Fruit fly (Drosophila melanogaster) whole organism, embryonic: ENCODE results near the gene CG13893.

Experiments used
- Adf1 ChIP-seq: fragments of 200-800 bp; sonication (Bioruptor generic); IDR thresholded peaks from 2 replicates; pipeline ENCODE4 v1.3.6; 2022; ENCODE audit warnings: missing biosample characterization, missing genetic modification characterization
- Atf6 ChIP-seq: fragments of 200-800 bp; sonication (Bioruptor generic); IDR thresholded peaks from 2 replicates; pipeline ENCODE4 v1.3.6; 2022; ENCODE audit warnings: missing biosample characterization, missing genetic modification characterization
- CG10147 ChIP-seq: fragments of 200-800 bp; sonication (Bioruptor generic); optimal IDR thresholded peaks from 2 replicates; lab custom pipeline; 2019; ENCODE audit warnings: missing biosample characterization, mild to moderate bottlenecking, missing genetic modification characterization, moderate library complexity
- CG10366 ChIP-seq: fragments of 200-800 bp; sonication (Bioruptor generic); IDR thresholded peaks from 2 replicates; pipeline ENCODE4 v1.3.6; 2022; ENCODE audit warnings: missing biosample characterization, missing genetic modification characterization
- CG12155 ChIP-seq: fragments of 200-800 bp; sonication (Bioruptor generic); optimal IDR thresholded peaks from 3 replicates; lab custom pipeline; 2016; ENCODE audit warnings: missing biosample characterization, missing genetic modification characterization
- CG12219 ChIP-seq: fragments of 200-800 bp; sonication (Bioruptor generic); optimal IDR thresholded peaks from 3 replicates; lab custom pipeline; 2018; ENCODE audit warnings: missing biosample characterization, mild to moderate bottlenecking, missing genetic modification characterization
- CG12769 ChIP-seq: fragments of 200-800 bp; sonication (Bioruptor generic); optimal IDR thresholded peaks from 2 replicates; lab custom pipeline; 2019; ENCODE audit warnings: missing biosample characterization, mild to moderate bottlenecking, missing genetic modification characterization, moderate library complexity
- CG13775 ChIP-seq: fragments of 200-800 bp; sonication (Bioruptor generic); optimal IDR thresholded peaks from 3 replicates; lab custom pipeline; 2017; ENCODE audit warnings: missing biosample characterization, mild to moderate bottlenecking, missing genetic modification characterization
- CG15696 ChIP-seq: fragments of 200-800 bp; sonication (Bioruptor generic); optimal IDR thresholded peaks from 2 replicates; lab custom pipeline; 2019; ENCODE audit warnings: missing biosample characterization, mild to moderate bottlenecking, missing genetic modification characterization, moderate library complexity
- CG1602 ChIP-seq: fragments of 200-800 bp; sonication (Bioruptor generic); optimal IDR thresholded peaks from 3 replicates; lab custom pipeline; 2016; ENCODE audit warnings: missing biosample characterization, missing genetic modification characterization
- CG2202 ChIP-seq: fragments of 200-800 bp; sonication (Bioruptor generic); optimal IDR thresholded peaks from 2 replicates; lab custom pipeline; 2018; ENCODE audit warnings: missing biosample characterization, mild to moderate bottlenecking, missing genetic modification characterization
- CG30403 ChIP-seq: fragments of 200-800 bp; sonication (Bioruptor generic); optimal IDR thresholded peaks from 3 replicates; lab custom pipeline; 2016; ENCODE audit warnings: missing biosample characterization, missing genetic modification characterization
- CG31224 ChIP-seq: fragments of 200-800 bp; sonication (Bioruptor generic); IDR thresholded peaks from 2 replicates; pipeline ENCODE4 v1.3.6; 2022; ENCODE audit warnings: missing biosample characterization, missing genetic modification characterization
- CG4360 ChIP-seq: fragments of 200-800 bp; sonication (Bioruptor generic); IDR thresholded peaks from 2 replicates; pipeline ENCODE4 v1.3.6; 2022; ENCODE audit warnings: missing biosample characterization, missing genetic modification characterization
- CG5245 ChIP-seq: fragments of 200-800 bp; sonication (Bioruptor generic); optimal IDR thresholded peaks from 3 replicates; lab custom pipeline; 2016; ENCODE audit warnings: missing biosample characterization, missing genetic modification characterization
- CG6689 ChIP-seq: fragments of 200-800 bp; sonication (Bioruptor generic); IDR thresholded peaks from 2 replicates; pipeline ENCODE4 v1.3.6; 2022; ENCODE audit warnings: missing biosample characterization, missing genetic modification characterization
- CG6854 ChIP-seq: fragments of 200-800 bp; sonication (Bioruptor generic); optimal IDR thresholded peaks from 3 replicates; lab custom pipeline; 2017; ENCODE audit warnings: missing biosample characterization, mild to moderate bottlenecking, missing genetic modification characterization
- CG7839 ChIP-seq: fragments of 200-800 bp; sonication (Bioruptor generic); optimal IDR thresholded peaks from 3 replicates; lab custom pipeline; 2018; ENCODE audit warnings: missing biosample characterization, mild to moderate bottlenecking, missing genetic modification characterization, moderate library complexity
- CG8290 ChIP-seq, 3 experiments: fragments of 200-800 bp; sonication (Bioruptor generic); optimal IDR thresholded peaks; 2 replicates each; lab custom pipeline; 2016 to 2019; ENCODE audit warnings: missing biosample characterization in 3 of 3, missing genetic modification characterization in 3 of 3, mild to moderate bottlenecking in 2 of 3, moderate library complexity in 1 of 3
- CG9727 ChIP-seq: fragments of 200-800 bp; sonication (Bioruptor generic); optimal IDR thresholded peaks from 3 replicates; lab custom pipeline; 2017; ENCODE audit warnings: missing biosample characterization, mild to moderate bottlenecking, missing genetic modification characterization
- CkIIα-i1 ChIP-seq: fragments of 200-800 bp; sonication (Bioruptor generic); IDR thresholded peaks from 2 replicates; pipeline ENCODE4 v1.3.6; 2022; ENCODE audit warnings: missing biosample characterization, missing genetic modification characterization
- CrebB ChIP-seq: fragments of 200-800 bp; sonication (Bioruptor generic); optimal IDR thresholded peaks from 3 replicates; lab custom pipeline; 2018; ENCODE audit warnings: missing biosample characterization, mild to moderate bottlenecking, missing genetic modification characterization
- Dek ChIP-seq: fragments of 200-800 bp; sonication (Bioruptor generic); optimal IDR thresholded peaks from 3 replicates; lab custom pipeline; 2019; ENCODE audit warnings: missing biosample characterization, mild to moderate bottlenecking, missing genetic modification characterization, moderate library complexity
- Dip2 ChIP-seq: fragments of 200-800 bp; sonication (Bioruptor generic); IDR thresholded peaks from 2 replicates; pipeline ENCODE4 v1.3.6; 2022; ENCODE audit warnings: missing biosample characterization, missing genetic modification characterization
- Dp ChIP-seq: fragments of 200-800 bp; sonication (Bioruptor generic); optimal IDR thresholded peaks from 2 replicates; lab custom pipeline; 2018; ENCODE audit warnings: missing biosample characterization, mild to moderate bottlenecking, missing genetic modification characterization, moderate library complexity
- Ets65A ChIP-seq: fragments of 200-800 bp; sonication (Bioruptor generic); peaks from one replicate; lab custom pipeline; 2016; ENCODE audit warnings: missing biosample characterization, missing genetic modification characterization
- Fer1 ChIP-seq: fragments of 200-800 bp; sonication (Bioruptor generic); optimal IDR thresholded peaks from 2 replicates; lab custom pipeline; 2017; ENCODE audit warnings: missing biosample characterization, mild to moderate bottlenecking, missing genetic modification characterization
- NC2α ChIP-seq: fragments of 200-800 bp; sonication (Bioruptor generic); optimal IDR thresholded peaks from 2 replicates; lab custom pipeline; 2016; ENCODE audit warnings: missing biosample characterization, missing genetic modification characterization
- PHDP ChIP-seq: fragments of 200-800 bp; sonication (Bioruptor generic); optimal IDR thresholded peaks from 3 replicates; lab custom pipeline; 2018; ENCODE audit warnings: missing biosample characterization, mild to moderate bottlenecking, missing genetic modification characterization, moderate library complexity
- Sry-β ChIP-seq: fragments of 200-800 bp; sonication (Bioruptor generic); optimal IDR thresholded peaks from 2 replicates; lab custom pipeline; 2018; ENCODE audit warnings: missing biosample characterization, mild to moderate bottlenecking, missing genetic modification characterization, moderate library complexity
- Trl ChIP-seq, 3 experiments: fragments of >200 bp in 2 of 3; fragments of 200-800 bp in 1 of 3; sonication (Bioruptor generic) in 1 of 3; optimal IDR thresholded peaks; 2 replicates in 1 of 3; 3 replicates in 2 of 3; lab custom pipeline; 2016 to 2017; ENCODE audit warnings: missing biosample characterization in 1 of 3, missing genetic modification characterization in 1 of 3
- Vsx1 ChIP-seq: fragments of 200-800 bp; sonication (Bioruptor generic); optimal IDR thresholded peaks from 2 replicates; lab custom pipeline; 2017; ENCODE audit warnings: missing biosample characterization, mild to moderate bottlenecking, missing genetic modification characterization, missing genetic modification reagents
- dimm ChIP-seq: fragments of 200-800 bp; sonication (Bioruptor generic); IDR thresholded peaks from 2 replicates; pipeline ENCODE4 v1.3.6; 2022; ENCODE audit warnings: missing biosample characterization, missing genetic modification characterization
- fru ChIP-seq: fragments of >200 bp; optimal IDR thresholded peaks from 2 replicates; lab custom pipeline; 2017
- fu2 ChIP-seq: fragments of 200-800 bp; sonication (Bioruptor generic); optimal IDR thresholded peaks from 2 replicates; lab custom pipeline; 2016; ENCODE audit warnings: missing biosample characterization, missing genetic modification characterization
- gfzf ChIP-seq: fragments of 200-800 bp; sonication (Bioruptor generic); optimal IDR thresholded peaks from 2 replicates; lab custom pipeline; 2016; ENCODE audit warnings: missing biosample characterization, mild to moderate bottlenecking, missing genetic modification characterization, moderate library complexity
- kay ChIP-seq: fragments of 200-800 bp; sonication (Bioruptor generic); optimal IDR thresholded peaks from 2 replicates; lab custom pipeline; 2016; ENCODE audit warnings: missing biosample characterization, missing genetic modification characterization
- lbe ChIP-seq: fragments of 200-800 bp; sonication (Bioruptor generic); optimal IDR thresholded peaks from 2 replicates; lab custom pipeline; 2016; ENCODE audit warnings: missing biosample characterization, mild to moderate bottlenecking, missing genetic modification characterization
- otp ChIP-seq: fragments of 200-800 bp; sonication (Bioruptor generic); IDR thresholded peaks from 3 replicates; pipeline ENCODE4, ENCODE4 v1.3.6; 2022; ENCODE audit warnings: missing biosample characterization, missing genetic modification characterization
- pfk ChIP-seq: fragments of 200-800 bp; sonication (Bioruptor generic); optimal IDR thresholded peaks from 2 replicates; lab custom pipeline; 2018; ENCODE audit warnings: missing biosample characterization, mild to moderate bottlenecking, missing genetic modification characterization, moderate library complexity
- row ChIP-seq: fragments of 200-800 bp; sonication (Bioruptor generic); IDR thresholded peaks from 3 replicates; pipeline ENCODE4 v1.3.6; 2022; ENCODE audit warnings: missing biosample characterization, missing genetic modification characterization
- sc ChIP-seq, 3 experiments: fragments of >200 bp in 2 of 3; fragments of 200-800 bp in 1 of 3; sonication (Bioruptor generic) in 1 of 3; optimal IDR thresholded peaks; 2 replicates in 2 of 3; 3 replicates in 1 of 3; lab custom pipeline; 2017; ENCODE audit warnings: mild to moderate bottlenecking in 1 of 3, missing biosample characterization in 1 of 3, missing genetic modification characterization in 1 of 3, missing genetic modification reagents in 1 of 3
- schlank ChIP-seq: fragments of 200-800 bp; sonication (Bioruptor generic); optimal IDR thresholded peaks from 2 replicates; lab custom pipeline; 2018; ENCODE audit warnings: missing biosample characterization, mild to moderate bottlenecking, missing genetic modification characterization
- scrt ChIP-seq: fragments of 200-800 bp; sonication (Bioruptor generic); optimal IDR thresholded peaks from 2 replicates; lab custom pipeline; 2018; ENCODE audit warnings: missing biosample characterization, mild to moderate bottlenecking, missing genetic modification characterization, moderate library complexity
- slou ChIP-seq: fragments of 200-800 bp; sonication (Bioruptor generic); optimal IDR thresholded peaks from 3 replicates; lab custom pipeline; 2016; ENCODE audit warnings: missing biosample characterization, missing genetic modification characterization
- tap ChIP-seq: fragments of 200-800 bp; optimal IDR thresholded peaks from 3 replicates; lab custom pipeline; 2019; ENCODE audit warnings: missing biosample characterization, mild to moderate bottlenecking, missing genetic modification characterization, moderate library complexity
- tgo ChIP-seq: fragments of 200-800 bp; sonication (Bioruptor generic); IDR thresholded peaks from 3 replicates; pipeline ENCODE4 v1.3.6; 2022; ENCODE audit warnings: missing biosample characterization, missing genetic modification characterization
- ttk ChIP-seq: fragments of 200-800 bp; sonication (Bioruptor generic); IDR thresholded peaks from 2 replicates; pipeline ENCODE4 v2.1.2; 2022; ENCODE audit warnings: missing biosample characterization, missing genetic modification characterization

CG13893 gene

dm6 chr3L:626498-627369 is 22.9 kb upstream of the CG13893 start (continued):
- TF ChIP-seq dimm (GFP tag; lab: Robert Waterston, UW) (no peak), lbe (GFP tag; lab: Kevin White, UChicago) (no peak), NC2α (no peak), CG12155 (GFP tag; lab: Kevin White, UChicago) (peak; percentile 14), CkIIα-i1 (GFP tag; lab: Robert Waterston, UW) (no peak), fru (no peak), CG8290 (GFP tag; optimal IDR thresholded peaks at IDR 0.05; lab: Kevin White, UChicago) (peak; percentile 10), CG8290 (tag; optimal IDR thresholded peaks at IDR 0.05; lab: Kevin White, UChicago) (no peak), Dp (GFP tag; lab: Kevin White, UChicago) (no peak), Sry-β (GFP tag; lab: Kevin White, UChicago) (no peak), CG10366 (GFP tag; lab: Robert Waterston, UW) (peak; percentile 49), CG12219 (no peak), CG9727 (GFP tag; lab: Kevin White, UChicago) (peak; percentile 5), Dek (tag; lab: Kevin White, UChicago) (no peak), CG15696 (no peak), CG13775 (GFP tag; lab: Kevin White, UChicago) (peak; percentile 28), scrt (GFP tag; lab: Kevin White, UChicago) (peak; percentile 33), CrebB (no peak), tap (no peak), CG7839 (tag; lab: Kevin White, UChicago) (peak; percentile 46), CG6689 (GFP tag; lab: Robert Waterston, UW) (peak; percentile 75), CG2202 (tag; lab: Kevin White, UChicago) (no peak), pfk (GFP tag; lab: Kevin White, UChicago) (no peak), Atf6 (GFP tag; lab: Robert Waterston, UW) (peak; percentile 56; the same call in 1 of the 2 replicates), CG6854 (GFP tag; lab: Kevin White, UChicago) (peak; percentile 5), Vsx1 (GFP tag; lab: Kevin White, UChicago) (no peak), kay (GFP tag; lab: Kevin White, UChicago) (no peak), row (peak; percentile 81), CG30403 (GFP tag; lab: Kevin White, UChicago) (peak; percentile 54), fu2 (GFP tag; lab: Kevin White, UChicago) (peak; percentile 18), Fer1 (GFP tag; lab: Kevin White, UChicago) (no peak), otp (peak; percentile 8; the same call in 2 of the 3 replicates), ttk (GFP tag; lab: Robert Waterston, UW) (peak; percentile 64), sc (optimal IDR thresholded peaks at IDR 0.05; lab: Kevin White, UChicago) (no peak), sc (GFP tag; optimal IDR thresholded peaks at IDR 0.05; lab: Kevin White, UChicago) (peak; percentile 11), schlank (tag; lab: Kevin White, UChicago) (peak; percentile 27), tgo (GFP tag; lab: Robert Waterston, UW) (peak; percentile 67), PHDP (no peak), gfzf (GFP tag; lab: Kevin White, UChicago) (no peak), slou (GFP tag; lab: Kevin White, UChicago) (no peak), Ets65A (GFP tag; lab: Kevin White, UChicago) (peak; percentile 73), CG31224 (GFP tag; lab: Robert Waterston, UW) (peak; percentile 45; the same call in 1 of the 2 replicates), CG1602 (peak; percentile 33), CG10147 (GFP tag; lab: Kevin White, UChicago) (peak; percentile 56), CG5245 (GFP tag; lab: Kevin White, UChicago) (no peak), Dip2 (GFP tag; lab: Robert Waterston, UW) (no peak), Trl (optimal IDR thresholded peaks at IDR 0.05; lab: Kevin White, UChicago) (peak; percentile 35 to 81), Trl (GFP tag; optimal IDR thresholded peaks at IDR 0.05; lab: Kevin White, UChicago) (no peak), CG12769 (peak; percentile 97), CG4360 (GFP tag; lab: Robert Waterston, UW) (peak; percentile 52; the same call in 1 of the 2 replicates), Adf1 (GFP tag; lab: Robert Waterston, UW) (peak; percentile 87)
